Worm (Caenorhabditis elegans) whole organism, young adult: ENCODE measurements around the gene F23F1.10.

ENCODE experiments used
- F22D6.2 ChIP-seq: sonication (generic microtip); optimal IDR thresholded peaks from 2 replicates; lab custom pipeline; 2016; ENCODE audit warnings: mild to moderate bottlenecking, missing genetic modification characterization, missing compliant biosample characterization
- F23B12.7 ChIP-seq: sonication (generic microtip); optimal IDR thresholded peaks from 2 replicates; lab custom pipeline; 2017; ENCODE audit warnings: missing genetic modification characterization, mild to moderate bottlenecking, missing compliant biosample characterization, antibody characterized with exemption, moderate library complexity; ENCODE audit not compliant: insufficient read depth
- F33H1.4 ChIP-seq: fragments of 200-800 bp; sonication (Bioruptor generic); IDR thresholded peaks from 2 replicates; pipeline ENCODE4 v1.3.6; 2022; ENCODE audit warnings: missing genetic modification reagents, missing genetic modification characterization, missing compliant biosample characterization
- F55B11.4 ChIP-seq: sonication (generic microtip); optimal IDR thresholded peaks from 2 replicates; lab custom pipeline; 2016; ENCODE audit warnings: missing compliant biosample characterization, missing genetic modification characterization, borderline replicate concordance; ENCODE audit not compliant: insufficient read depth
- K12H6.12 ChIP-seq: fragments of 200-800 bp; sonication (Bioruptor generic); optimal IDR thresholded peaks from 2 replicates; lab custom pipeline; 2018; ENCODE audit warnings: mild to moderate bottlenecking, missing genetic modification characterization, missing compliant biosample characterization
- Y53F4B.3 ChIP-seq: fragments of 200-800 bp; sonication (Bioruptor generic); IDR thresholded peaks from 2 replicates; pipeline ENCODE4 v1.3.6; 2022; ENCODE audit warnings: missing genetic modification reagents, missing genetic modification characterization, missing compliant biosample characterization
- Y53G8AR.9 ChIP-seq: fragments of 200-800 bp; sonication (Bioruptor generic); conservative IDR thresholded peaks from 2 replicates; pipeline ENCODE4 v1.3.6; 2022; ENCODE audit warnings: missing genetic modification reagents, missing genetic modification characterization, missing compliant biosample characterization
- Y56A3A.18 ChIP-seq: fragments of 200-800 bp; sonication (Bioruptor generic); IDR thresholded peaks from 2 replicates; pipeline ENCODE4 v1.3.6; 2022; ENCODE audit warnings: missing genetic modification reagents, missing genetic modification characterization, missing compliant biosample characterization
- Y95B8A.8 ChIP-seq: fragments of 200-800 bp; sonication (Bioruptor generic); IDR thresholded peaks from 2 replicates; pipeline ENCODE4 v1.3.6; 2022; ENCODE audit warnings: missing genetic modification reagents, missing genetic modification characterization, missing compliant biosample characterization
- atf-7 ChIP-seq: sonication (generic microtip); optimal IDR thresholded peaks from 2 replicates; lab custom pipeline; 2017; ENCODE audit warnings: mild to moderate bottlenecking, missing genetic modification characterization, missing compliant biosample characterization
- athp-1 ChIP-seq: sonication (generic microtip); optimal IDR thresholded peaks from 2 replicates; lab custom pipeline; 2017; ENCODE audit warnings: mild to moderate bottlenecking, missing genetic modification characterization, missing compliant biosample characterization
- bed-1 ChIP-seq: fragments of 200-800 bp; sonication (Bioruptor generic); IDR thresholded peaks from 2 replicates; pipeline ENCODE4 v1.3.6; 2022; ENCODE audit warnings: missing genetic modification reagents, missing genetic modification characterization, missing compliant biosample characterization
- bed-2 ChIP-seq: fragments of 200-800 bp; sonication (Bioruptor generic); IDR thresholded peaks from 2 replicates; pipeline ENCODE4 v1.3.6; 2022; ENCODE audit warnings: missing genetic modification reagents, missing genetic modification characterization, missing compliant biosample characterization
- cebp-1 ChIP-seq, 2 experiments: fragments of 200-800 bp in 1 of 2; sonication (Bioruptor generic) in 1 of 2; sonication (generic microtip) in 1 of 2; IDR thresholded peaks in 1 of 2; optimal IDR thresholded peaks in 1 of 2; 2 replicates each; pipeline versions ENCODE4 v1.3.6 to Lab custom; 2017 to 2022; ENCODE audit warnings: missing compliant biosample characterization in 2 of 2, missing genetic modification characterization in 2 of 2, mild to moderate bottlenecking in 1 of 2, missing genetic modification reagents in 1 of 2, moderate library complexity in 1 of 2
- cebp-2 ChIP-seq: fragments of 200-800 bp; sonication (Bioruptor generic); IDR thresholded peaks from 2 replicates; pipeline ENCODE4 v1.3.6; 2022; ENCODE audit warnings: missing genetic modification characterization, missing compliant biosample characterization
- ceh-27 ChIP-seq: fragments of 200-800 bp; sonication (Bioruptor generic); optimal IDR thresholded peaks from 2 replicates; lab custom pipeline; 2018; ENCODE audit warnings: mild to moderate bottlenecking, missing genetic modification characterization, moderate library complexity, missing compliant biosample characterization
- ceh-40 ChIP-seq: fragments of 200-800 bp; sonication (Bioruptor generic); IDR thresholded peaks from 2 replicates; pipeline ENCODE4 v1.3.6; 2022; ENCODE audit warnings: missing genetic modification characterization, missing compliant biosample characterization
- ceh-79 ChIP-seq: sonication (generic microtip); optimal IDR thresholded peaks from 2 replicates; lab custom pipeline; 2017; ENCODE audit warnings: mild to moderate bottlenecking, missing genetic modification characterization, missing compliant biosample characterization
- egl-18 ChIP-seq: fragments of 200-800 bp; sonication (Bioruptor generic); IDR thresholded peaks from 2 replicates; pipeline ENCODE4 v1.3.6; 2022; ENCODE audit warnings: missing genetic modification reagents, missing genetic modification characterization, missing compliant biosample characterization
- ekl-4 ChIP-seq: fragments of 200-800 bp; sonication (Bioruptor generic); IDR thresholded peaks from 2 replicates; pipeline ENCODE4 v1.3.6; 2022; ENCODE audit warnings: missing genetic modification reagents, missing genetic modification characterization, missing compliant biosample characterization
- fkh-3 ChIP-seq: sonication (generic microtip); optimal IDR thresholded peaks from 2 replicates; lab custom pipeline; 2016; ENCODE audit warnings: mild to moderate bottlenecking, missing genetic modification characterization, missing compliant biosample characterization
- hlh-26 ChIP-seq: fragments of 200-800 bp; sonication (Bioruptor generic); conservative IDR thresholded peaks from 2 replicates; pipeline ENCODE4 v1.3.6; 2022; ENCODE audit warnings: missing genetic modification reagents, missing genetic modification characterization, missing compliant biosample characterization
- let-526 ChIP-seq: fragments of 200-800 bp; sonication (Bioruptor generic); IDR thresholded peaks from 2 replicates; pipeline ENCODE4 v1.3.6; 2022; ENCODE audit warnings: missing genetic modification reagents, missing genetic modification characterization, missing compliant biosample characterization
- lin-40 ChIP-seq: sonication (generic microtip); optimal IDR thresholded peaks from 2 replicates; lab custom pipeline; 2016; ENCODE audit warnings: missing genetic modification characterization, mild to moderate bottlenecking, missing compliant biosample characterization, missing genotype, missing genetic modification reagents
- madf-10 ChIP-seq: sonication (generic microtip); optimal IDR thresholded peaks from 2 replicates; lab custom pipeline; 2016; ENCODE audit warnings: mild to moderate bottlenecking, missing genetic modification characterization, missing compliant biosample characterization
- mel-28 ChIP-seq: sonication (generic microtip); optimal IDR thresholded peaks from 2 replicates; lab custom pipeline; 2016; ENCODE audit warnings: borderline replicate concordance, mild to moderate bottlenecking, missing genetic modification characterization, missing compliant biosample characterization
- nfya-1 ChIP-seq: sonication (generic microtip); optimal IDR thresholded peaks from 2 replicates; lab custom pipeline; 2017; ENCODE audit warnings: antibody characterized with exemption, missing compliant biosample characterization, missing genetic modification characterization, borderline replicate concordance; ENCODE audit not compliant: insufficient read depth
- nhr-27 ChIP-seq: fragments of 200-800 bp; sonication (Bioruptor generic); optimal IDR thresholded peaks from 2 replicates; lab custom pipeline; 2018; ENCODE audit warnings: mild to moderate bottlenecking, missing genetic modification characterization, moderate library complexity, missing compliant biosample characterization
- nhr-90 ChIP-seq: sonication (generic microtip); optimal IDR thresholded peaks from 2 replicates; lab custom pipeline; 2016; ENCODE audit warnings: missing genotype, mild to moderate bottlenecking, missing genetic modification characterization, missing compliant biosample characterization
- repo-1 ChIP-seq: sonication (generic microtip); optimal IDR thresholded peaks from 2 replicates; lab custom pipeline; 2017; ENCODE audit warnings: mild to moderate bottlenecking, missing genetic modification characterization, missing compliant biosample characterization
- rpc-1 ChIP-seq, 2 experiments: fragments of 150-350 bp in 1 of 2; sonication (generic microtip) in 1 of 2; optimal IDR thresholded peaks; 2 replicates each; lab custom pipeline; 2014 to 2018; ENCODE audit warnings: missing biosample characterization in 1 of 2, missing genetic modification characterization in 1 of 2, missing genetic modification reagents in 1 of 2, missing genotype in 1 of 2
- sdz-38 ChIP-seq: sonication (generic microtip); optimal IDR thresholded peaks from 2 replicates; lab custom pipeline; 2016; ENCODE audit warnings: missing genotype, missing genetic modification characterization, missing compliant biosample characterization
- snpc-1.3 ChIP-seq: sonication (generic microtip); optimal IDR thresholded peaks from 2 replicates; lab custom pipeline; 2017; ENCODE audit warnings: missing genetic modification characterization, mild to moderate bottlenecking, missing compliant biosample characterization, antibody characterized with exemption, moderate library complexity, missing genotype, missing genetic modification reagents; ENCODE audit not compliant: insufficient read depth
- tlf-1 ChIP-seq: fragments of 200-800 bp; sonication (Bioruptor generic); optimal IDR thresholded peaks from 2 replicates; lab custom pipeline; 2018; ENCODE audit warnings: mild to moderate bottlenecking, missing genetic modification characterization, missing compliant biosample characterization
- ztf-25 ChIP-seq: fragments of 200-800 bp; sonication (Bioruptor generic); IDR thresholded peaks from 2 replicates; pipeline ENCODE4 v1.3.6; 2022; ENCODE audit warnings: missing genetic modification reagents, missing genetic modification characterization, missing compliant biosample characterization

The F23F1.10 gene

DNA sequence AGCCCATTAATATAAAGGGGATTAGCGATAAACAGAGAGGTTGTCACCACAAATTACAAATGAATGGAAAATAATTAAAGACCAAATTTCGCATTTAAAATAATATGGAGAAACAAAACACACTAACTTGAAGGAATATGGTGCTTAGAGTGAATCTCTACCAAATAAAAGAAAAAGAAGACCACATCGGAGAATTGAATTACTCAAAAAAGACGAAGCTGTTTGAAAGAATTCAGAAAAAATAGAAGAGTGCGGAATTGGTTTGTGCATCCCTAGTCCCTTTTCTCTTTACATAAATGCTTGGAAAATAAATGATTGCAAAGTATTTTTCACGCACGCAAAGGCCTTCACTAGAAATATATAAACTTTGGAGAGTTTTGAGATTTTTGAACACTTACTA, 32.1 kb upstream of the F23F1.10 start:
- no peak for TF ChIP-seq F55B11.4 (tag; lab: Kevin White, UChicago)
- TF ChIP-seq Y56A3A.18 (GFP tag; lab: Robert Waterston, UW) = no peak

DNA sequence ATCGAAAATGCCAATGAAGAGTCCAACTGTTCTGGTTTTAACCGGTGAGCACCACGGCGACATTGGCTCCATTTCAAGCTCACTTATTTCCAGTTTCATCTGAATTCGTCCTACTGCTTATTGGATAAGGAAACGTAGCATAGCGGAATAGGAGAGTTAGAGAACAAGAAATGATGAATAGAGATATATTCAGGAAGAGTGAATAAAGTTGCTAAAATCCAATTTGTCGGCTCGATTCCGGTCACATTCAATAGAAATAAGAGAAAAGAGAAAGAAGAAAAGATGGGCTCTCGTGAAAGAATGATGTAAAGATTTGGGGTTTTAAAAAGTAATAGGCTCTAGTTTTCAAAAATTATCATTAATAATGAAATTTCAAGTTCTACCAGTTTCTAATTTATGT, 31.5 kb upstream of the F23F1.10 start:
- TF ChIP-seq let-526 (GFP tag; lab: Robert Waterston, UW) = no peak

DNA sequence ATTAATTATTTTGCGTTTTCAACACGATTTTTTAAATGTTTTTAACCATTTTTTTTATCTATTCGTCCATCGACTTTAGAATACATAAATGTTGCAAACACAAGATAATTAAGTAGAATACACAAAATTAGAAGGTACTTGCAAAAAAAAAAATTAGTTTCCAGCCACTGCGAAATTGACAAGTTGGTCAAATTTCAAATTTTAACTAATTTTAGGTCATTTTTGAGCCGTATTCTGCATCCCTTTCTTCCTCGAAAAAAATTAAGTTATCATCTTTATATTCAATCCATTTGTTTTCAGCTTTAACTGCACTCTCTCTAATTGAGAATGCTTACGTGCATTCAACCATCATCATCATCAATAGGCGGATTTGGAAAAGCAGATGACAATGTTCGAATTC, 27.6 kb upstream of the F23F1.10 start, which contains the start of gene egl-26:
TSS of gene egl-26 (plus strand) at position 301 of the 400 bp plus-strand sequence.
- TF ChIP-seq repo-1 (tag; lab: Kevin White, UChicago) (no peak), athp-1 (tag; lab: Kevin White, UChicago) (no peak), ceh-79 (tag; lab: Kevin White, UChicago) (no peak), cebp-1 (GFP tag; IDR thresholded peaks at IDR 0.05; lab: Robert Waterston, UW) (no peak), cebp-1 (tag; optimal IDR thresholded peaks at IDR 0.05; lab: Kevin White, UChicago) (no peak), madf-10 (no peak), F33H1.4 (GFP tag; lab: Robert Waterston, UW) (no peak), tlf-1 (GFP tag; lab: Kevin White, UChicago) (no peak), bed-2 (GFP tag; lab: Robert Waterston, UW) (no peak), ztf-25 (GFP tag; lab: Robert Waterston, UW) (no peak), egl-18 (GFP tag; lab: Robert Waterston, UW) (no peak)

DNA sequence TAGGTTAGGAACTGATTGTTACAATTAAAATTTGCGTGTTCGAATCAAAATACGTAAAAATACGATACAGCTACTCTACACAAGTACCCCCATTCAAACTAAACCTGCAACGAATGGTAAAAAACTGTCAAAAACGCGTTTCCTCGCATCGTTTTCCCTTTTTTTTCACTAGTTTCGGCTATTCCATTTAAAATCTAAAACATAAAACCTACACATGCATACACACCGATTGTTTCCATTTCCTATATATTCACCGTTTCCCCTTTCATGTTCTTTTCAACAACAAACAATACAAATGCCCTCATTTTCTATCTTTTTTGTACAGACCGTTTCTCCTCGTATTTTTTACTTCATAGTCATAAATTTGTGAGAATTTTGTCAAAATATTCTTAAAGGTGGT, 27.0 kb upstream of the F23F1.10 start:
- TF ChIP-seq rpc-1 (optimal IDR thresholded peaks at IDR 0.05; lab: Kevin White, UChicago) (no peak), rpc-1 (tag; optimal IDR thresholded peaks at IDR 0.05; lab: Kevin White, UChicago) (no peak), hlh-26 (GFP tag; lab: Robert Waterston, UW) (no peak), repo-1 (tag; lab: Kevin White, UChicago) (no peak), F23B12.7 (tag; lab: Kevin White, UChicago) (no peak), fkh-3 (tag; lab: Kevin White, UChicago) (no peak), cebp-1 (GFP tag; IDR thresholded peaks at IDR 0.05; lab: Robert Waterston, UW) (no peak), cebp-1 (tag; optimal IDR thresholded peaks at IDR 0.05; lab: Kevin White, UChicago) (no peak), snpc-1.3 (tag; lab: Kevin White, UChicago) (no peak), cebp-2 (GFP tag; lab: Robert Waterston, UW) (no peak), atf-7 (tag; lab: Kevin White, UChicago) (no peak), nfya-1 (tag; lab: Kevin White, UChicago) (no peak), Y53F4B.3 (GFP tag; lab: Robert Waterston, UW) (no peak), bed-1 (GFP tag; lab: Robert Waterston, UW) (no peak), ceh-40 (GFP tag; lab: Robert Waterston, UW) (no peak), ceh-79 (tag; lab: Kevin White, UChicago) (no peak), nhr-27 (tag; lab: Kevin White, UChicago) (no peak), nhr-90 (tag; lab: Kevin White, UChicago) (no peak), Y95B8A.8 (GFP tag; lab: Robert Waterston, UW) (no peak), K12H6.12 (tag; lab: Kevin White, UChicago) (no peak), sdz-38 (tag; lab: Kevin White, UChicago) (no peak), Y53G8AR.9 (GFP tag; lab: Robert Waterston, UW) (no peak)

DNA sequence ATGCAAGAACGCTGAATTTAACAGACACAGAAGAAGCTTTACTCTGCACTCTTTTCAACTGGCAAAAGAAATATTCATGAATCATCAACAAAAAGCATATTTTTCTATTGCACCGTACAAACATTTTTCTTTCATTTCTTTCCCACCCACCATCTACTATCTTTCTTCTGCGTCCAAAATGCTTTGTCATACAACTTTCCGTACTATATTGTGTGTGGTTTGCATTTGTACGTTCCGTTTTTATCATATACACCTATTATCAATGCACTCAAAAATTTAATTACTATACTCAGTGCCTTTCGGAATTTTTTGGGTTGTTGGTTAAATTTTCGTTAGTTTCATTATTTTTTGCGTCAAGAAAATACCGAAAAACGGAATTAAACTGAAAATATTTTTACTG, 25.9 kb upstream of the F23F1.10 start:
- no peak for TF ChIP-seq lin-40 (tag; lab: Kevin White, UChicago)
- no peak for TF ChIP-seq ekl-4 (GFP tag; lab: Robert Waterston, UW)
- TF ChIP-seq nhr-90 (tag; lab: Kevin White, UChicago) = no peak
- TF ChIP-seq K12H6.12 (tag; lab: Kevin White, UChicago) = no peak
- no peak for TF ChIP-seq ceh-27
- no peak for TF ChIP-seq F22D6.2 (tag; lab: Kevin White, UChicago)
- TF ChIP-seq mel-28 (tag; lab: Kevin White, UChicago) = no peak
- TF ChIP-seq, all 124 proteins: peak for 0
